Worm (Caenorhabditis elegans) whole organism, late embryonic: ENCODE results near the gene lin-33.

Experiments
- F13H6.1 ChIP-seq: sonication (generic microtip); optimal IDR thresholded peaks from 2 replicates; lab custom pipeline; 2016; ENCODE audit warnings: missing genetic modification characterization, missing compliant biosample characterization
- T23F11.4 ChIP-seq: fragments of 200-800 bp; sonication (Bioruptor generic); optimal IDR thresholded peaks from 2 replicates; lab custom pipeline; 2018; ENCODE audit warnings: mild to moderate bottlenecking, missing genetic modification characterization, missing compliant biosample characterization
- Y22D7AL.16 ChIP-seq: sonication (generic microtip); optimal IDR thresholded peaks from 2 replicates; lab custom pipeline; 2016; ENCODE audit warnings: missing genetic modification characterization, missing compliant biosample characterization
- ceh-19 ChIP-seq: fragments of 200-800 bp; sonication (Bioruptor generic); optimal IDR thresholded peaks from 2 replicates; lab custom pipeline; 2018; ENCODE audit warnings: mild to moderate bottlenecking, missing genetic modification characterization, missing compliant biosample characterization
- ceh-22 ChIP-seq: sonication (generic microtip); optimal IDR thresholded peaks from 2 replicates; lab custom pipeline; 2017; ENCODE audit warnings: missing biosample characterization, missing genetic modification characterization
- ceh-45 ChIP-seq: fragments of 200-800 bp; sonication (Bioruptor generic); IDR thresholded peaks from 2 replicates; pipeline ENCODE4 v1.3.6; 2022; ENCODE audit warnings: missing genetic modification reagents, missing genetic modification characterization, missing compliant biosample characterization
- hlh-15 ChIP-seq: sonication (generic microtip); optimal IDR thresholded peaks from 2 replicates; lab custom pipeline; 2016; ENCODE audit warnings: missing genetic modification characterization, missing compliant biosample characterization
- lin-11 ChIP-seq: fragments of 200-800 bp; sonication (Bioruptor generic); optimal IDR thresholded peaks from 2 replicates; lab custom pipeline; 2018; ENCODE audit warnings: mild to moderate bottlenecking, missing genetic modification characterization, missing compliant biosample characterization
- madf-2 ChIP-seq: sonication (generic microtip); optimal IDR thresholded peaks from 2 replicates; lab custom pipeline; 2017; ENCODE audit warnings: missing genetic modification characterization, missing compliant biosample characterization
- pqm-1 ChIP-seq: sonication (generic microtip); optimal IDR thresholded peaks from 2 replicates; lab custom pipeline; 2016; ENCODE audit warnings: missing genetic modification characterization, missing compliant biosample characterization
- ttx-3 ChIP-seq: sonication (generic microtip); optimal IDR thresholded peaks from 2 replicates; lab custom pipeline; 2016; ENCODE audit warnings: missing genetic modification reagents, missing genetic modification characterization, missing compliant biosample characterization

DNA sequence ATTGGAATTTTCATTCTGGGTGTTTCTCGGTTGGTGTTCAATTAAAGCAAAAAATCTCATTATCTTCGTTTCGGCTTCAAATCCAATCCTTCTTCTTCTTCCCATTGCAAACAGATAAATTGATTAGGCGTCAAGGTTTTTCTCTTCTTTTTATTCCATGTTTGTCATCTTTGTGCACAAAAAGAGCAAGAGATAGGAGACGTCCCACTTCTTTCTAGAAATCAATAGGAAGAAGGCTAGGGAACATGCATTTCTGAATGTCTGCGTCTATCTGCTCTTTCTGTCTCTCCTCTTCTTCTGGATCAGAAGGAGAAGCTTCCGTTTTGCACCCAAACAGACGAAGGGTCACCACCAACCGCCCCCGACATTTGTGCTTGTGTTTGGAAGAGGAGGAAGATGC lies 22.5 kb downstream of the lin-33 start:
- TF ChIP-seq ceh-22 (no peak), ceh-19 (GFP tag; lab: Kevin White, UChicago) (no peak), Y22D7AL.16 (no peak), pqm-1 (tag; lab: Kevin White, UChicago) (no peak), ceh-45 (GFP tag; lab: Robert Waterston, UW) (no peak), madf-2 (tag; lab: Kevin White, UChicago) (no peak), T23F11.4 (GFP tag; lab: Kevin White, UChicago) (no peak), hlh-15 (tag; lab: Kevin White, UChicago) (no peak), ttx-3 (tag; lab: Kevin White, UChicago) (no peak), F13H6.1 (tag; lab: Kevin White, UChicago) (no peak), lin-11 (tag; lab: Kevin White, UChicago) (no peak)
